Worm (Caenorhabditis elegans) whole organism, L1 larva: ENCODE measurements around the gene nhr-190.

ENCODE experiments used
- C04F5.9 ChIP-seq: sonication (generic microtip); optimal IDR thresholded peaks from 2 replicates; lab custom pipeline; 2016; ENCODE audit warnings: missing genetic modification characterization, missing compliant biosample characterization
- C34B4.2 ChIP-seq: sonication (generic microtip); optimal IDR thresholded peaks from 2 replicates; lab custom pipeline; 2017; ENCODE audit warnings: mild to moderate bottlenecking, missing genetic modification characterization, missing compliant biosample characterization
- F16B12.6 ChIP-seq: fragments of 150-350 bp; optimal IDR thresholded peaks from 2 replicates; lab custom pipeline; 2014; ENCODE audit warnings: missing biosample characterization, missing genetic modification characterization
- aha-1 ChIP-seq: fragments of 150-350 bp; optimal IDR thresholded peaks from 2 replicates; lab custom pipeline; 2014; ENCODE audit warnings: missing biosample characterization, missing genetic modification characterization
- aly-2 ChIP-seq: fragments of 150-350 bp; optimal IDR thresholded peaks from 2 replicates; lab custom pipeline; 2014; ENCODE audit warnings: missing biosample characterization, missing genetic modification characterization
- ama-1 ChIP-seq: fragments of 150-350 bp; optimal IDR thresholded peaks from 2 replicates; lab custom pipeline; 2014
- ceh-63 ChIP-seq: fragments of 200-800 bp; sonication (Bioruptor generic); optimal IDR thresholded peaks from 2 replicates; lab custom pipeline; 2018; ENCODE audit warnings: mild to moderate bottlenecking, missing genetic modification characterization, missing compliant biosample characterization
- ceh-8 ChIP-seq: fragments of 200-800 bp; sonication (Bioruptor generic); optimal IDR thresholded peaks from 2 replicates; lab custom pipeline; 2018; ENCODE audit warnings: mild to moderate bottlenecking, missing genetic modification characterization, moderate library complexity, missing compliant biosample characterization
- ceh-88 ChIP-seq: fragments of 200-800 bp; sonication (Bioruptor generic); IDR thresholded peaks from 2 replicates; pipeline ENCODE4 v1.3.6; 2022; ENCODE audit warnings: missing genetic modification characterization, missing compliant biosample characterization
- ceh-90 ChIP-seq: sonication (generic microtip); optimal IDR thresholded peaks from 2 replicates; lab custom pipeline; 2016; ENCODE audit warnings: missing genetic modification characterization, missing compliant biosample characterization
- ces-1 ChIP-seq: fragments of 150-350 bp; optimal IDR thresholded peaks from 2 replicates; lab custom pipeline; 2014; ENCODE audit warnings: missing biosample characterization, missing genetic modification reagents, missing genetic modification characterization
- dsc-1 ChIP-seq: sonication (generic microtip); optimal IDR thresholded peaks from 2 replicates; lab custom pipeline; 2016; ENCODE audit warnings: mild to moderate bottlenecking, missing genetic modification characterization, missing compliant biosample characterization
- efl-1 ChIP-seq, 4 experiments: fragments of 150-350 bp; optimal IDR thresholded peaks in 3 of 4; peaks in 1 of 4; 1 replicate in 1 of 4; 2 replicates in 3 of 4; lab custom pipeline; 2014; ENCODE audit warnings: missing biosample characterization in 2 of 4, missing genetic modification characterization in 2 of 4, missing genetic modification reagents in 2 of 4
- fkh-4 ChIP-seq: sonication (generic microtip); optimal IDR thresholded peaks from 2 replicates; lab custom pipeline; 2016; ENCODE audit warnings: missing compliant biosample characterization, missing genetic modification characterization, borderline replicate concordance
- fkh-8 ChIP-seq: sonication (generic microtip); optimal IDR thresholded peaks from 2 replicates; lab custom pipeline; 2016; ENCODE audit warnings: mild to moderate bottlenecking, missing genetic modification characterization, missing compliant biosample characterization
- hpl-2 ChIP-seq: fragments of 150-350 bp; optimal IDR thresholded peaks from 2 replicates; lab custom pipeline; 2014; ENCODE audit warnings: missing biosample characterization, missing genetic modification reagents, missing genetic modification characterization
- isw-1 ChIP-seq: fragments of 200-800 bp; sonication (Bioruptor generic); IDR thresholded peaks from 2 replicates; pipeline ENCODE4 v1.3.6; 2022; ENCODE audit warnings: missing genetic modification characterization, missing compliant biosample characterization
- jun-1 ChIP-seq: fragments of 150-350 bp; optimal IDR thresholded peaks from 2 replicates; lab custom pipeline; 2014; ENCODE audit warnings: missing biosample characterization, missing genetic modification reagents, missing genetic modification characterization
- lin-13 ChIP-seq: fragments of 150-350 bp; optimal IDR thresholded peaks from 2 replicates; lab custom pipeline; 2014; ENCODE audit warnings: missing biosample characterization, missing genetic modification reagents, missing genetic modification characterization
- lin-35 ChIP-seq, 2 experiments: fragments of 150-350 bp; optimal IDR thresholded peaks; 2 replicates each; lab custom pipeline; 2014; ENCODE audit warnings: missing biosample characterization in 2 of 2, missing genetic modification characterization in 2 of 2, missing genetic modification reagents in 2 of 2
- lsy-2 ChIP-seq, 2 experiments: fragments of 150-350 bp; optimal IDR thresholded peaks; 2 replicates each; lab custom pipeline; 2014; ENCODE audit warnings: missing biosample characterization in 2 of 2, missing genetic modification characterization in 2 of 2
- mdl-1 ChIP-seq, 2 experiments: fragments of 150-350 bp; optimal IDR thresholded peaks; 2 replicates each; lab custom pipeline; 2014 to 2017; ENCODE audit warnings: missing biosample characterization in 2 of 2, missing genetic modification characterization in 2 of 2, inconsistent platforms in 1 of 2
- mef-2 ChIP-seq: fragments of 150-350 bp; optimal IDR thresholded peaks from 2 replicates; lab custom pipeline; 2014; ENCODE audit warnings: missing biosample characterization, missing genetic modification characterization
- nhr-11 ChIP-seq: fragments of 150-350 bp; optimal IDR thresholded peaks from 2 replicates; lab custom pipeline; 2014; ENCODE audit warnings: missing biosample characterization, missing genetic modification characterization
- nhr-19 ChIP-seq: fragments of 200-800 bp; sonication (Bioruptor generic); conservative IDR thresholded peaks from 2 replicates; pipeline ENCODE4 v1.3.6; 2022; ENCODE audit warnings: missing genetic modification characterization, missing compliant biosample characterization
- nhr-20 ChIP-seq: sonication (generic microtip); optimal IDR thresholded peaks from 2 replicates; lab custom pipeline; 2016; ENCODE audit warnings: mild to moderate bottlenecking, missing genetic modification characterization, missing compliant biosample characterization
- nhr-28 ChIP-seq: fragments of 150-350 bp; optimal IDR thresholded peaks from 2 replicates; lab custom pipeline; 2014; ENCODE audit warnings: missing biosample characterization, missing genetic modification characterization
- nhr-71 ChIP-seq: sonication (generic microtip); optimal IDR thresholded peaks from 2 replicates; lab custom pipeline; 2016; ENCODE audit warnings: mild to moderate bottlenecking, missing genetic modification characterization, moderate library complexity, missing compliant biosample characterization
- nhr-77 ChIP-seq: fragments of 150-350 bp; optimal IDR thresholded peaks from 2 replicates; lab custom pipeline; 2014; ENCODE audit warnings: missing biosample characterization, missing genetic modification characterization
- nhr-84 ChIP-seq: sonication (generic microtip); optimal IDR thresholded peaks from 2 replicates; lab custom pipeline; 2017; ENCODE audit warnings: missing biosample characterization, missing genetic modification characterization
- nhr-90 ChIP-seq: sonication (generic microtip); optimal IDR thresholded peaks from 2 replicates; lab custom pipeline; 2016; ENCODE audit warnings: mild to moderate bottlenecking, missing genetic modification characterization, missing compliant biosample characterization; ENCODE audit not compliant: poor library complexity
- pqm-1 ChIP-seq: sonication (generic microtip); optimal IDR thresholded peaks from 3 replicates; lab custom pipeline; 2017; ENCODE audit warnings: missing biosample characterization, missing genetic modification characterization
- rnt-1 ChIP-seq: sonication (generic microtip); optimal IDR thresholded peaks from 2 replicates; lab custom pipeline; 2016; ENCODE audit warnings: mild to moderate bottlenecking, missing genetic modification characterization, moderate library complexity, missing compliant biosample characterization
- skn-1 ChIP-seq: fragments of 150-350 bp; optimal IDR thresholded peaks from 2 replicates; lab custom pipeline; 2014; ENCODE audit warnings: missing biosample characterization, missing genetic modification characterization
- snpc-4 ChIP-seq: fragments of 150-350 bp; optimal IDR thresholded peaks from 2 replicates; lab custom pipeline; 2014; ENCODE audit warnings: missing biosample characterization, missing genetic modification characterization
- sox-4 ChIP-seq: sonication (generic microtip); optimal IDR thresholded peaks from 2 replicates; lab custom pipeline; 2016; ENCODE audit warnings: missing genetic modification characterization, missing compliant biosample characterization
- swsn-7 ChIP-seq: sonication (generic microtip); optimal IDR thresholded peaks from 2 replicates; lab custom pipeline; 2016; ENCODE audit warnings: missing genetic modification characterization, missing compliant biosample characterization
- tbx-2 ChIP-seq: sonication (generic microtip); optimal IDR thresholded peaks from 2 replicates; lab custom pipeline; 2016; ENCODE audit warnings: missing genetic modification characterization, missing compliant biosample characterization
- tlp-1 ChIP-seq: fragments of 150-350 bp; optimal IDR thresholded peaks from 2 replicates; lab custom pipeline; 2014; ENCODE audit warnings: missing biosample characterization, missing genetic modification characterization
- unc-130 ChIP-seq: fragments of 150-350 bp; optimal IDR thresholded peaks from 2 replicates; lab custom pipeline; 2017; ENCODE audit warnings: missing biosample characterization, missing genetic modification characterization, inconsistent platforms
- unc-30 ChIP-seq: sonication (generic microtip); optimal IDR thresholded peaks from 2 replicates; lab custom pipeline; 2017; ENCODE audit warnings: missing biosample characterization, missing genetic modification characterization
- unc-86 ChIP-seq: sonication (generic microtip); optimal IDR thresholded peaks from 2 replicates; lab custom pipeline; 2016; ENCODE audit warnings: missing genetic modification characterization, missing compliant biosample characterization
- vab-15 ChIP-seq: sonication (generic microtip); optimal IDR thresholded peaks from 2 replicates; lab custom pipeline; 2017; ENCODE audit warnings: missing genotype, mild to moderate bottlenecking, missing genetic modification characterization, missing compliant biosample characterization
- ztf-4 ChIP-seq: fragments of 150-350 bp; optimal IDR thresholded peaks from 2 replicates; lab custom pipeline; 2014; ENCODE audit warnings: missing biosample characterization, missing genetic modification characterization

Gene nhr-190

ce11 chrV:657678-658077, 15.0 kb upstream of the nhr-190 start, which contains the start of gene srh-246:
Gene srh-246, minus strand, starts transcription at chrV:657778.
- no peak for TF ChIP-seq tlp-1 (tag; lab: Kevin White, UChicago)
- TF ChIP-seq ztf-4 (tag; lab: Kevin White, UChicago), result no peak
- no peak for TF ChIP-seq ceh-88 (GFP tag; lab: Robert Waterston, UW)
- TF ChIP-seq unc-86, result no peak
- TF ChIP-seq nhr-19 (GFP tag; lab: Robert Waterston, UW), result no peak
- TF ChIP-seq aha-1 (tag; lab: Kevin White, UChicago), result no peak
- no peak for TF ChIP-seq skn-1 (tag; lab: Kevin White, UChicago)
- no peak for TF ChIP-seq nhr-20 (tag; lab: Kevin White, UChicago)
- no peak for TF ChIP-seq nhr-77
- no peak for TF ChIP-seq mdl-1 (tag; optimal IDR thresholded peaks at IDR 0.05; lab: Kevin White, UChicago)
- TF ChIP-seq nhr-71 (tag; lab: Kevin White, UChicago), result no peak
- TF ChIP-seq hpl-2, result no peak
- no peak for TF ChIP-seq dsc-1
- no peak for TF ChIP-seq nhr-28
- TF ChIP-seq isw-1, result no peak
- TF ChIP-seq unc-130, result no peak

DNA sequence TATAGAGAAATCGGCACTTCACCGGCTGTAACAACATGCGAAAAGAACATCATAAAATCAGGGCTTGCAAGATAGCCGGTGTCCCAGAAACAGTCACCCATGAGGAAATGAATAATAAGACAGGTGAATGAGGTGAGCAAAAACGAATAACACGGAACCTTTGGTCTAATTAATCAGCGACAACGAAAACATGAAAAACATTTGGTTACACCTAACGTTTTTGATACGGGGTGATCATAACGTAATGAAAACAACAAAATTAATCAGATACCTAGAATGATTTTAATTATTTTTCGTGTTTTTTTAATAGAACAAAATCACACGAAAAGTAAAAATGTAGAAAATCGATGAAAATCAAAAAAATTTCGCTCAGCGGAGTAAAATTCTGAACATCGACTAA, 13.1 kb upstream of the nhr-190 start, which contains the start of gene srh-245:
Gene srh-245, minus strand, starts transcription at position 101 of the 400 bp plus-strand sequence.
- TF ChIP-seq ceh-63 (no peak), lin-13 (no peak)

- TF ChIP-seq vab-15 (tag; lab: Kevin White, UChicago), result no peak
- no peak for TF ChIP-seq nhr-90 (tag; lab: Kevin White, UChicago)
- TF ChIP-seq rnt-1, result no peak
- no peak for TF ChIP-seq ama-1 (lab: Kevin White, UChicago)
- no peak for TF ChIP-seq unc-30 (tag; lab: Kevin White, UChicago)
- TF ChIP-seq snpc-4 (tag; lab: Kevin White, UChicago), result no peak
- TF ChIP-seq lin-13, result no peak
Observed at ce11 chrV:654402-654801, 11.7 kb upstream of the nhr-190 start, which contains the start of gene srj-6. Gene srj-6, minus strand, starts transcription at chrV:654502.

ce11 chrV:652940-653339, 10.2 kb upstream of the nhr-190 start, which contains the start of gene srj-5:
Gene srj-5, minus strand, starts transcription at chrV:653040.
- TF ChIP-seq C04F5.9 (tag; lab: Kevin White, UChicago) (no peak), sox-4 (tag; lab: Kevin White, UChicago) (no peak), lsy-2 (tag; optimal IDR thresholded peaks at IDR 0.05; lab: Kevin White, UChicago) (no peak), ceh-8 (GFP tag; lab: Kevin White, UChicago) (no peak), unc-130 (no peak), jun-1 (tag; lab: Kevin White, UChicago) (no peak), nhr-20 (tag; lab: Kevin White, UChicago) (no peak), mef-2 (tag; lab: Kevin White, UChicago) (no peak), pqm-1 (tag; lab: Kevin White, UChicago) (no peak), swsn-7 (no peak), F16B12.6 (tag; lab: Kevin White, UChicago) (no peak), aly-2 (tag; lab: Kevin White, UChicago) (no peak), nhr-84 (tag; lab: Kevin White, UChicago) (no peak)
- TF ChIP-seq, all 84 proteins: peak for 0

DNA sequence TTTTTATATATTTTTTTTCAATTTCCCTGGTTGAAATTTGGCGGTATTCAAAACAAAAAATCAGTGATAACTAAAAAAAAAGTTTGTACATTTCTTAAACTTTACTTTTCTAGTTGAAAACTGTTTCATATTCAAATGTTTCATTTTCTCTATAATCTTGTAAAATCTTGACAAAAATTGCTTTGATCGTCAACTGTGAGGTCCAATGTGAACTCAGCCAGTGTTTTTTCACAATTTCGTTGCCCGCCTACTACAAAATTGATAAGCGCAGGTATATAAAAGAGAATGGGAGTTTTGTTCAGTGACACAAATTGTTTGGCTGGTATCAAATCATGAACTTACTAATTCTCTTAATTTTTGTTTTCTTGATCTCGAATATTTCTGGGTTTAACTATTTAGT, 4.2 kb upstream of the nhr-190 start, which contains the start of gene ugt-42:
Gene ugt-42, plus strand, starts transcription at position 301 of the 400 bp plus-strand sequence.
- TF ChIP-seq lin-35 (GFP tag; optimal IDR thresholded peaks at IDR 0.05; lab: Kevin White, UChicago) (no peak), ces-1 (GFP tag; lab: Kevin White, UChicago) (no peak), efl-1 (optimal IDR thresholded peaks at IDR 0.05; lab: Kevin White, UChicago) (no peak), efl-1 (GFP tag; optimal IDR thresholded peaks at IDR 0.05 in 1 of 2; lab: Kevin White, UChicago) (no peak), fkh-4 (tag; lab: Kevin White, UChicago) (no peak), tbx-2 (tag; lab: Kevin White, UChicago) (no peak), fkh-8 (tag; lab: Kevin White, UChicago) (no peak), vab-15 (tag; lab: Kevin White, UChicago) (no peak), nhr-11 (tag; lab: Kevin White, UChicago) (no peak), unc-86 (no peak), ceh-90 (tag; lab: Kevin White, UChicago) (no peak), C34B4.2 (tag; lab: Kevin White, UChicago) (no peak)
